Worm (Caenorhabditis elegans) whole organism, midembryonic: ENCODE measurements around the gene znf-474.

Experiments used
- T22C8.4 ChIP-seq: fragments of 200-800 bp; sonication (Bioruptor generic); IDR thresholded peaks from 2 replicates; pipeline ENCODE4 v1.3.6; 2022; ENCODE audit warnings: missing genetic modification characterization, missing compliant biosample characterization
- cog-1 ChIP-seq: sonication (generic microtip); optimal IDR thresholded peaks from 2 replicates; lab custom pipeline; 2016; ENCODE audit warnings: missing genetic modification characterization, missing compliant biosample characterization
- ref-1 ChIP-seq: fragments of 200-800 bp; sonication (Bioruptor generic); conservative IDR thresholded peaks from 2 replicates; pipeline ENCODE4 v1.3.6; 2022; ENCODE audit warnings: missing genetic modification reagents, missing genetic modification characterization, missing compliant biosample characterization

- TF ChIP-seq T22C8.4, result peak; percentile 31; the same call in 1 of the 2 replicates
- TF ChIP-seq ref-1 (GFP tag; lab: Robert Waterston, UW), result no peak
- TF ChIP-seq cog-1 (tag; lab: Kevin White, UChicago), result no peak
These were observed 25.1 kb downstream of the znf-474 start for ce11 chrX:12174686-12175404.
